Fruit fly (Drosophila melanogaster) ovary, adult (tissue): ENCODE measurements around the gene CG10038.

Source experiments
- CG17801 ChIP-seq: fragments of 200-800 bp; optimal IDR thresholded peaks from 2 replicates; lab custom pipeline; 2019; ENCODE audit warnings: missing biosample characterization, mild to moderate bottlenecking, missing genetic modification characterization, moderate library complexity; ENCODE audit not compliant: partially characterized antibody

Gene CG10038

DNA sequence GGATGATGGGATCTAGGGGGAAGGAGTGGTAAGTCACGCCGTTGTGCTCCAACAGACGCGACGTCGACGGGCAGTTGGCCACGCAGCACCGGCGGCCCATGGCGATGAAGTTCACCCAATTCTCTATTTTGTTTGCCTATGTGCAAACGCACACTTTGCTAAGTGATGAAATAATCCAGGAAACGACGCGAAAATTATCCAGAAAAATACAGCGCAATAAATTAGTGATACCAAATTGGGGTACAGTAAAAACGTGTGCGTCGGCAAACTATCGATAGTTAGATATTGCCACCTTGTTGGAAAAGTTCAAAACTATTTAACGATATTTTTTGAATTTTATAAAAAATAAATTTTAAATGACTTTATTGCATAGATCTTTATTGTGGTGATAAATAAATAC, 5.6 kb upstream of the CG10038 start, which contains the start of gene MBD-R2:
MBD-R2 (minus strand) TSS at position 222 of the 400 bp plus-strand sequence.
- TF ChIP-seq CG17801 (GFP tag; lab: Kevin White, UChicago) = no peak

DNA sequence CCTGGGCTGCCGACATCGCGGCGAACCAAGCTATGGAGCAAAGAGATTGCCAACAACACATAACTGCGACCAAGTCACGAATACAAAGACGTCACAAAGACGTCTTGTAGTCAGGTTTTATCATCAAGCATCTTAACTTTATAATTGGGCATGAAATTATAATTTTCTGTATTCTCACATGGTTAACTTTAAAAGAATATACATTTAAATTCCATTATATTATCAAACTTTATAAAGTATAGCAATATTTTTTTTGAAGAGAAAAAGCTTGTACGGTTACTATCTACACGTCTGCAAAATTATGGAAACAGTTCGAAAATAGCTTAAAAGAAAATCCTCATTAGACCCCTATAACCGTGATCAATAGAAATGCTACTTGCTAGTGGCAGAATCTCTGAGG, 1.6 kb upstream of the CG10038 start, which contains the start of gene CG10041:
CG10041 (minus strand) TSS at position 101 of the 400 bp plus-strand sequence.
- TF ChIP-seq CG17801 (GFP tag; lab: Kevin White, UChicago) = no peak

DNA sequence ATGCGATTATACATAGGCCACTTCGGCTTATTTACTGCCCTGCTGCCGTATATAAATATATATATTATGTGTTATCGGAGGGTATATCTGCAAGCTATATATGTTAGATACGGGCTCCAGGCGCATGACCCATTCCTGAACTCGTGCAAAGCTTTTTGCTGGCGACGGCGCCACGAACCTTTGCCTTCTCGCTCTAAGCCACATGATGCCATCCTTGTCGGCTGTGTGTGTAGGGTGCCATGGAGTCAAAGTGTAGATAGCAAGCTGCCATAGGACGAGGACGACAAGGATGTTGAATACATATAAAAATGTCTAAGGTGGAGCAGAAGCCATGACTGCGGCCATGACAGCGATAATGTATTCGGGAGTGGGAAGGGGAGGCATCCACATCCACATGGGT, 2.8 kb downstream of the CG10038 start:
- TF ChIP-seq CG17801 (GFP tag; lab: Kevin White, UChicago) = no peak

DNA sequence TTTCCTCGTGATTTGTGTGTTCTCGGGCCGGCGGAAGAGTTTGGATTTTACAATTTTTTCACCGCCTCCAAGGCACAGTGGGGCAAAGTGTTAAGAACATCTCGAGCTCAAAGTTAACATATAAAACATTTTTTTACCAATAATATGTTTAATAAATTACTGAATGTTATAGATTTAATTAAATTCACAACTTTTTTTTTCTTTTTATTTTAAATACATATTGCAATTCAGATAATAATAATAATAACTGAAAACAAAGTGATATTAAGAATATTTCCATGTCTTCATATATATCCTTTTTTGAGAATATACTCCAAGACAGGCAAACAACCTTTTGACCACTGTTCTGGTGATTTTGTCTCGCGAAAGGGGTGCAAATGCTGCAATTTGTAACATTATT, 4.5 kb downstream of the CG10038 start:
- TF ChIP-seq CG17801 (GFP tag; lab: Kevin White, UChicago) = no peak

DNA sequence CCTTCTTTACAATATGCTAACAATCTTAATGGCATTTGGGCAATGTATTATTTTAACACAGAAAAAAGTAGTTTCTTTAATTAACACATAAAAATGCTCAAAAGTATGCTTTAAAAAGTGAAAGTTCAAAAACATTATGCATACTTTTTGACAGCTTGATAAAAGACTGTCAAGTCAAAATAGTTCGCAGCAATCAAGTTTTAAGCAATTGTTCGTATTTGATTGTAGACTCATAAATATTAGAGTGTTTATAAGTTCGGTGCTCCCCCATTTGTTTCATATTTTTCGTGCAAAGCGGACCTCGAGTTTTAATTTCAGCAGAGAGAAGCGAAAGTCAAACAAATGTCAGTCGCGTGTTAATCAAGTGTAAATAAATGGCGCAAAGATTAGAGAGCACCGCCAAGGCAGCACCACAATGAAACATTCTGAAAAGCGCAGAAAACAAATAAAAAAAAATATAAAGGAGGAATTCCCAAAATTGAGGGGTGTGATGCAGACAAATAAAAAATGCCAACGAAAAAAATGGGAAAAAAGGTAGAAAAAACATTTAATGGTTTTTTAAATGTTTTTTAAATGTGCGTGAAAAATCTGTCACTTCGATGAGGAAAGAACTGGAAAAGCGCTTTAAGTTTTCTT, 5.4 kb downstream of the CG10038 start:
- no peak for TF ChIP-seq CG17801 (GFP tag; lab: Kevin White, UChicago)

DNA sequence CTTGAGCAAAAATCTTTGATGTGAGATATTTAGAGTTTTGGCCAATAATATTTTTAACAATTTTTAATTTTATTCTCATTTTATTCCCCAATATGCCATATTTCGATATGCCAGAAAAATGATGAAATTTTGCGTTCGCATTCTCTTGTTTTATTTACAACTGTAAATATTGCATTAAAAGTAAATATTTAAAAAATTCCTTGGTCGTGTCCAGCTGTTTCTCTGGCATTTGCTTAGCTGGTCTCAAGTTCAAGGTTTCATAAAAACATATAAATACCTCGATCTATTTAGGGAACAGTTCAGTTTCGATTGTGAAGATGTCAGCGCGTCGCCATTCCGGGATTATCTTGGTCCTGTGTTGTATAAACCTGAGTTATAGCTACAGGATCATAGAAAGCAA, 9.1 kb downstream of the CG10038 start, which contains the start of gene Sgsf:
Sgsf (plus strand) TSS at position 301 of the 400 bp plus-strand sequence.
- no peak for TF ChIP-seq CG17801 (GFP tag; lab: Kevin White, UChicago)

DNA sequence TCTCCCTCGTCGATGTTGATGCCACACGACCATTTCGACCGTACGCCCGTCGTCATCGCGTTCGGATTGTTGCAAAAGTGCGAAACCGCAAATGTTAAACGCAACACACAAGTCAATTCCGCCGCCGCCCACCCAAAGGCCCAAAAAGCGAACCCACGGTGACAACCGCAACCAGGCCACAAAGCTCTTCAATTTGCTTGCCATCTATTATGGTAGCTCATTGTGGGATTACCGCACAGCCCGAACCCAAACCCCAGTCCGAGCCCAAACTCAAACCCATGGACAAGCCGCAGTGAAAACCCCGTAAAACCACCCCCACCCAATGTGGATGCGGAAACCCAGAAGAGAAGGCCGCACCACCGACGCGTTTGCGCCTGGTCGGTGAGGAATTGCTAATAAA, 20.6 kb downstream of the CG10038 start:
- no peak for TF ChIP-seq CG17801 (GFP tag; lab: Kevin White, UChicago)

DNA sequence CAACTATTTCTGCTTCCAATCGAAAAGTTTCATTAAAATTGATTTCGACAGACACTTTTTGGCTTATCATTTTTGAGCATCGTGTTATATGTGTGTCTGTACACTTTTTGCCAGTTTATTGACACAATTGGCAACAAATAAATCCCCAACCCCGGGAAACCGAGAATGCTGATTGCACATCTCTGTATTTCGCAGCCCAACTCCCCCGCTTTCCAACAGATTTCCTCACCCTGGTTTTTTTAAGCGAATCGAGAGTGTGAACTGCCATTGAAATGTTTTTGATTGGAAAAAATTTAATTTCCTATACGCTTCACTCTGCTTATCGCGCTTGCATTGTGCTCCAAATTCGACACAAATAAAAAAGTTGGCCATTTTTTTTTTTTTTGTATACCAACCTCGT, 23.6 kb downstream of the CG10038 start:
- TF ChIP-seq CG17801 (GFP tag; lab: Kevin White, UChicago) = no peak

DNA sequence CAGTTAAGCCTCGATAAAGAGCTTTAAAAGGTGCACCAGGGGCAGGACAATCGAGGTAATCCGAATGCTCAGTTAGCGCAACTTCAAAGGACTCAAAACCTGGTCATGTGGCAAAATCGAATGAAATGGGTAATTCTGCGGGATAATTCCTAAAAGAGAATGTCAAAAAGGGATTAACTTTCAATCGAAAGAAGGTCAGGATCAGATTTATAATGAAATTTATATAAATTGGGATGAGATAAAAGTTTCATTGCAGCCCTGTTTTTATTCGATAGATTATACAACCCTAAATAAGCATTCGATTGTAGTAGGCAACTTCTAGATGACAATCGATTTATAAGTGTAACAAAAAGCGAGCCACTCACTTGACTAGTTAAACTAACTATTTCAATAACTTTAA, 27.2 kb downstream of the CG10038 start, which contains the start of gene CG10013:
CG10013 (plus strand) TSS at position 301 of the 400 bp plus-strand sequence.
- no peak for TF ChIP-seq CG17801 (GFP tag; lab: Kevin White, UChicago)

DNA sequence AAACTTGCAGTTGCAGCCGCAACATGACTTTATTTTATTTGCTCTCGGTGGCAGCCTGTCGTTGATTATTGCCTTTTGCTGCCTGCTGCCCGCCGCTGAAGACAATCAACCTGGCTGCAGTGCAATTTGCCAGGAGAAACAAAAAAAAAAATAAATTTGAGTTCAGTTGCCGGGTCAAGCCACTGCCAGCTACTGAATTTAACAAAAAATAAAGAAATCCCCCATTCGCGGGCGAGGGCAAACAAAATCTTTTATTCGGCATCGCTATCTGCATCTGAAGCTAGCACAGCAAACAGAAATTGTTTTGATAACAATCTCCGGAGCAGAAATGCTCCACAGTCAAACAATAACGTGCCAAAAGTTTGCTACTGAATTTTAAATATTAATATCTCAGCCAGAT, 33.1 kb downstream of the CG10038 start:
- no peak for TF ChIP-seq CG17801 (GFP tag; lab: Kevin White, UChicago)

DNA sequence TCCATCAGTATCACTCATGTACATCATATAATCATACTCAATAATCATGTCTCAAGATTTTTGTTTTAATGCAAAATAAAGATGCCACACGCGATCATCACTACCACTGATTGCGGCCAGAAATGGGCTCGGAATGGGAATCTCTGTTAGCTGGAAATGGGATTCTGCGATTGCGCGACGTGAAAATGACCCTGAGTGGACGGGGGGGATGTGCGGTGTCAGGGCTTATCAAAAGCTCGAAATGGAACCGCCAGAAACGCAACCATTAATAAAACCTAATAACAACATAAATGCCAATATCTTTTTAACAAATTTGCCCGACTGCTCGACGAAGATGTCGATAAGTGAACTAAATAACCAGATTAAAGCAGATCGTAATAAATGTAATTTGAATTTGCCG, 34.0 kb downstream of the CG10038 start:
- no peak for TF ChIP-seq CG17801 (GFP tag; lab: Kevin White, UChicago)

DNA sequence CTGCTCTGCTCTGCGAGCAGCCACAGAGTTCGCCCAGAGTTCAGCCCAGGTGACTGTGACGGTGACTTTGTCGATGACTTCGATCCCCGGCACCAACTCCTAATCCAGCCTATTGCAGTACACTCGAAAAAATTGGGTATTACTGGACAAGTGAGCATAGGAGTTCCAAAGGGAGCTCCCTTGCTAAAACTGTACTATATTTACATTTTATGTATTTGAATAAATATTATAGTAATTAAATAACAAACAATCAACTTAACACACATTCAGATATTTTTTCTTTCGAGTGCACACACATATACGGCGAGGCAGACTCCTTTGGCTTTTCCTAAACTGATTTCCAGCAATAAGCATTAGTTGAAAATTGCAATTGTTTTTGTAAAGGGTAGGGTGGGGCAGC, 35.0 kb downstream of the CG10038 start:
- TF ChIP-seq CG17801 (GFP tag; lab: Kevin White, UChicago) = no peak

DNA sequence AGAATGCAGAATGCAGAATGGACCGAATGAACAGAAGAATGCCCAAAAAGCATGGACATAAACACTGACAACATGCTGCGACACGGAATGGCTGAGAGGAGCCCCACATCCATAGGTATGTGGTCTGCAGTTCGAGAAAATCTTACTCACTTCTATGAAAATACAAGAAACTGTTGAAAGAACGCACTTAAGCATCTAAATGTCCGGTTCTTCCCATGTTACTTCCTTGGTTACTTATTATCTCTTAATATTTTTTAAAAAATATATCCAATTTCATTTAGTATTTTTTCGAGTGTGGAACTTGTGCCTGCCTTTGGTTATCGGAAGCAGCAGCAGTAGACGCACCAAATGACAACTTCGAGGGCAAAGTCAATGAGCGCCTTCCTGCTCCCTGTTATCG, 36.2 kb downstream of the CG10038 start:
- TF ChIP-seq CG17801 (GFP tag; lab: Kevin White, UChicago) = no peak

DNA sequence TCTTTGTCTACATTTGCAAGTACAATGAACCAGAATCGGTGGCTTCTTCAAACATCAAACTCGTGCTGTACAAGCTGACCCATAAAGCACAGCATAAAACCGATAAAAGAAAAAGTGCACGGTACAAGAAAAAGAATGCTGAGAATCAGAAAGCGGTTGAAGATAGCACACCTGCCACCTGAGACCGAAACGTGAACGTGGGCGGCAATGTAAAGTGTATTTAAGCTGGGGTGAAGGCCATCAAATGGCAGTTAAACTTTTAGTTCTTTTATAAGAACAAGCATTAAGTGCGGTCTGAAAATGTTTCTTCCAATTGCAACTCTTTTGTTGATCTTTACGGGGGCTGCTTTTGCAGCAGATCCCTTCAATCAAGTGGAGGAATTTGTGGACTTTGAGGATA, 39.4 kb downstream of the CG10038 start, which contains the start of gene CG4066:
CG4066 (plus strand) TSS at position 301 of the 400 bp plus-strand sequence.
- TF ChIP-seq CG17801 (GFP tag; lab: Kevin White, UChicago) = no peak

DNA sequence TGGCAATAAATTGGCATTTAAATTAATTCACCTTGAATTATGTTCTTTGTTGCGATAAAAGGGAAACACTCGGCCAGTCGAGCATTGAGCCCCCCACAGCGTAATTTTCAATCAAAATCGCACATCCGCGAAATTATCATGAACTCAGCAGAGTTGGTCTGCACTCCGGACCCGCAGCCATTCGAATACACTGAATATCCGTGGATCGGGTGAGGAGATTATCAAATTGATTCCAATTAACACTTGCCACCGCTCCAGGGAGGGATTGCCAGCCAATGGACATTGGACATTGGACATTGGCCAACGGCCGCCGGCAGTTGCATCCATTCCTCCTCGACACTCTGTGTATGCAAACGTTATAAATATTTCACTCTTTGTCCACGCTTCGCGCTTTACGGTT, 42.9 kb downstream of the CG10038 start:
- TF ChIP-seq CG17801 (GFP tag; lab: Kevin White, UChicago) = no peak

DNA sequence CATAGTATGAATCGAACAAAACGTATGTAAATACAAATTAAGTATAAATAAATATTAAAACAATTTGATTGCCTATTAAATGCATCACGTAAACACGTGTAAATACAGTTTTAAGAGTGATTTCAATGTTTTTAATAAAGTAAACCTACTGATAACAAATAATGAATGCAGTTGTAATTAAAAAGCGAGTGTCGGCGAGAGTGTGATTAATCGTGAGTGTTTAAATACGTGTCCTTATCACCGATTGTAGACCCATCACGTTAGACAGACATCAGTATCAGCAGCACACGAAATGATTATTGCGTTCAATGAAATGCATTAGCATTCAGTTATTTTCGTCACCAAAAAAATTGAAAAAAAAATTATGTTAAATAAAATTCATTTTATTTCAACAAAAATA, 47.5 kb downstream of the CG10038 start:
- TF ChIP-seq CG17801 (GFP tag; lab: Kevin White, UChicago) = no peak
